Worm (Caenorhabditis elegans) whole organism, late embryonic: ENCODE measurements around the gene srh-129.

ENCODE experiments used
- K09A11.1 ChIP-seq: sonication (generic microtip); optimal IDR thresholded peaks from 2 replicates; lab custom pipeline; 2017; ENCODE audit warnings: antibody characterized with exemption, mild to moderate bottlenecking, missing genetic modification characterization, missing compliant biosample characterization; ENCODE audit not compliant: insufficient read depth
- Y22D7AL.16 ChIP-seq: sonication (generic microtip); optimal IDR thresholded peaks from 2 replicates; lab custom pipeline; 2016; ENCODE audit warnings: missing genetic modification characterization, missing compliant biosample characterization
- ahr-1 ChIP-seq: sonication (generic microtip); optimal IDR thresholded peaks from 2 replicates; lab custom pipeline; 2016; ENCODE audit warnings: missing genetic modification characterization, missing compliant biosample characterization
- ama-1 ChIP-seq: fragments of 150-350 bp; optimal IDR thresholded peaks from 2 replicates; lab custom pipeline; 2014
- ceh-18 ChIP-seq: sonication (generic microtip); optimal IDR thresholded peaks from 2 replicates; lab custom pipeline; 2016; ENCODE audit warnings: missing genetic modification characterization, missing compliant biosample characterization
- ceh-2 ChIP-seq: sonication (generic microtip); optimal IDR thresholded peaks from 2 replicates; lab custom pipeline; 2016; ENCODE audit warnings: missing genotype, missing genetic modification characterization, missing compliant biosample characterization
- ceh-22 ChIP-seq: sonication (generic microtip); optimal IDR thresholded peaks from 2 replicates; lab custom pipeline; 2017; ENCODE audit warnings: missing biosample characterization, missing genetic modification characterization
- ceh-45 ChIP-seq: fragments of 200-800 bp; sonication (Bioruptor generic); IDR thresholded peaks from 2 replicates; pipeline ENCODE4 v1.3.6; 2022; ENCODE audit warnings: missing genetic modification reagents, missing genetic modification characterization, missing compliant biosample characterization
- ceh-48 ChIP-seq: sonication (generic microtip); optimal IDR thresholded peaks from 2 replicates; lab custom pipeline; 2016; ENCODE audit warnings: missing genetic modification characterization, inconsistent platforms, missing compliant biosample characterization
- ceh-9 ChIP-seq: sonication (generic microtip); optimal IDR thresholded peaks from 2 replicates; lab custom pipeline; 2016; ENCODE audit warnings: mild to moderate bottlenecking, missing genetic modification characterization, inconsistent platforms, missing compliant biosample characterization
- che-1 ChIP-seq: sonication (generic microtip); optimal IDR thresholded peaks from 2 replicates; lab custom pipeline; 2016; ENCODE audit warnings: mild to moderate bottlenecking, missing genetic modification characterization, missing compliant biosample characterization
- dve-1 ChIP-seq: sonication (generic microtip); optimal IDR thresholded peaks from 2 replicates; lab custom pipeline; 2017; ENCODE audit warnings: antibody characterized with exemption, mild to moderate bottlenecking, missing genetic modification characterization, missing compliant biosample characterization
- elt-2 ChIP-seq: sonication (generic microtip); optimal IDR thresholded peaks from 2 replicates; lab custom pipeline; 2016; ENCODE audit warnings: missing genetic modification reagents, missing genetic modification characterization, missing compliant biosample characterization
- fax-1 ChIP-seq: sonication (generic microtip); optimal IDR thresholded peaks from 2 replicates; lab custom pipeline; 2016; ENCODE audit warnings: missing genotype, missing genetic modification characterization, missing compliant biosample characterization
- fkh-10 ChIP-seq: fragments of 150-350 bp; optimal IDR thresholded peaks from 2 replicates; lab custom pipeline; 2014; ENCODE audit warnings: missing biosample characterization, missing genetic modification reagents, missing genetic modification characterization
- hlh-13 ChIP-seq: fragments of 200-800 bp; sonication (Bioruptor generic); optimal IDR thresholded peaks from 2 replicates; lab custom pipeline; 2018; ENCODE audit warnings: mild to moderate bottlenecking, missing genetic modification characterization, missing compliant biosample characterization
- hlh-6 ChIP-seq: sonication (generic microtip); optimal IDR thresholded peaks from 2 replicates; lab custom pipeline; 2016; ENCODE audit warnings: missing genotype, missing genetic modification characterization, missing compliant biosample characterization
- nfya-1 ChIP-seq: sonication (generic microtip); optimal IDR thresholded peaks from 2 replicates; lab custom pipeline; 2017; ENCODE audit warnings: missing genetic modification characterization, mild to moderate bottlenecking, missing compliant biosample characterization, antibody characterized with exemption, moderate library complexity
- nhr-11 ChIP-seq: fragments of 150-350 bp; optimal IDR thresholded peaks from 2 replicates; lab custom pipeline; 2014; ENCODE audit warnings: missing biosample characterization, missing genetic modification characterization
- nhr-232 ChIP-seq: sonication (generic microtip); optimal IDR thresholded peaks from 2 replicates; lab custom pipeline; 2016; ENCODE audit warnings: missing genetic modification characterization, missing compliant biosample characterization
- odd-2 ChIP-seq: sonication (generic microtip); optimal IDR thresholded peaks from 2 replicates; lab custom pipeline; 2017; ENCODE audit warnings: antibody characterized with exemption, mild to moderate bottlenecking, missing genetic modification characterization, missing compliant biosample characterization
- pag-3 ChIP-seq: sonication (generic microtip); optimal IDR thresholded peaks from 2 replicates; lab custom pipeline; 2016; ENCODE audit warnings: missing compliant biosample characterization, missing genetic modification characterization, borderline replicate concordance
- pat-9 ChIP-seq: fragments of 200-800 bp; sonication (Bioruptor generic); optimal IDR thresholded peaks from 2 replicates; lab custom pipeline; 2018; ENCODE audit warnings: mild to moderate bottlenecking, missing genetic modification characterization, moderate library complexity, missing compliant biosample characterization
- pax-1 ChIP-seq: fragments of 150-350 bp; optimal IDR thresholded peaks from 2 replicates; lab custom pipeline; 2014; ENCODE audit warnings: missing biosample characterization, missing genetic modification characterization
- pha-2 ChIP-seq: sonication (generic microtip); optimal IDR thresholded peaks from 2 replicates; lab custom pipeline; 2017; ENCODE audit warnings: mild to moderate bottlenecking, missing genetic modification characterization, missing compliant biosample characterization
- pha-4 ChIP-seq: fragments of 150-350 bp; optimal IDR thresholded peaks from 2 replicates; lab custom pipeline; 2018; ENCODE audit warnings: missing biosample characterization, missing genetic modification reagents, missing genetic modification characterization
- pqm-1 ChIP-seq: sonication (generic microtip); optimal IDR thresholded peaks from 2 replicates; lab custom pipeline; 2016; ENCODE audit warnings: missing genetic modification characterization, missing compliant biosample characterization
- rnt-1 ChIP-seq: sonication (generic microtip); optimal IDR thresholded peaks from 2 replicates; lab custom pipeline; 2016; ENCODE audit warnings: missing genetic modification characterization, missing compliant biosample characterization
- sox-4 ChIP-seq: sonication (generic microtip); optimal IDR thresholded peaks from 2 replicates; lab custom pipeline; 2017; ENCODE audit warnings: mild to moderate bottlenecking, missing genetic modification characterization, inconsistent platforms, missing compliant biosample characterization
- syd-9 ChIP-seq: sonication (generic microtip); optimal IDR thresholded peaks from 2 replicates; lab custom pipeline; 2016; ENCODE audit warnings: mild to moderate bottlenecking, missing genetic modification characterization, moderate library complexity, missing compliant biosample characterization
- ttx-3 ChIP-seq: sonication (generic microtip); optimal IDR thresholded peaks from 2 replicates; lab custom pipeline; 2016; ENCODE audit warnings: missing genetic modification reagents, missing genetic modification characterization, missing compliant biosample characterization
- unc-42 ChIP-seq: sonication (generic microtip); optimal IDR thresholded peaks from 2 replicates; lab custom pipeline; 2016; ENCODE audit warnings: missing genotype, missing genetic modification characterization, missing compliant biosample characterization
- zip-5 ChIP-seq: sonication (generic microtip); optimal IDR thresholded peaks from 2 replicates; lab custom pipeline; 2016; ENCODE audit warnings: missing genetic modification characterization, missing compliant biosample characterization

Gene srh-129

DNA sequence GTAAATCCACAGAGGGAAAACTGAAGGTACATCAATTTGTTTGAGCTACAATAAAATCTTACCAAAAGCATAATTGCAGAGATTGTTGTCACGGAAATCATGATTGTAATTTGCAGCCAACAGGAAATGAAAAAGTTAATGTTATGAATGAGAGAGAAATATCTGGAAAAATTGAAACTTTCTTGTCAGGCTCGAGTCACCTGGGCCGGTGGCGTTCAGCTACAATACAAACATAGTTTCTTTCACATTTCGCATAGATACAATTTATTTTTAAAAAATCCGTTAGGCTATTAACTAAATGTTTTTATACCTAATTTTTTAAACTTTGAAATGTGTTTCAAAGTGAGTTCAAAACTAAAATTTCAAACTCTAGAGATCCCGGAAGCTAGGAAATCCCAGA is 14.0 kb upstream of the srh-129 start, which contains the start of gene srx-39:
TSS of gene srx-39 (minus strand) at position 101 of the 400 bp plus-strand sequence.
- no peak for TF ChIP-seq ceh-18 (tag; lab: Kevin White, UChicago)

DNA sequence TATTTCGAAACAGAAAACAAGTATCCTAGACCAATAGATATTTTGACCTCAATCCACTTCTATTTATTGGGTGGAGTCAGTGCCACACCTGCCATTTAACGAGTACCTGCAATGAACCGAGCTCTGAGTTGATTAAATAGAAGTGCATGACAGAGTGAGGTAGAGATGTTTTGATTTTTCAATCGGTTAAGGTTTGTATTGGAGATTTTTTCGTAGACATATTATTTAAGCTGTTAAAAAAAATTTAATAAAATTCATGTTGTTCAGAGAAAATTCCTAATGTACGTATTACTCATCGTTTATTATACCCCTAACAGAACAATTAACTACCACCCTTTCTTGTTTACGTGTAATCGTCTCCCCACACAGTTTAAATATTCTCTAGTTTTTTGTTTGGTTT is 11.8 kb upstream of the srh-129 start, which contains the start of gene srx-38:
TSS of gene srx-38 (minus strand) at position 101 of the 400 bp plus-strand sequence.
- no peak for TF ChIP-seq hlh-13 (GFP tag; lab: Kevin White, UChicago)
- TF ChIP-seq nhr-232 (tag; lab: Kevin White, UChicago), result no peak
- TF ChIP-seq ceh-22 (tag; lab: Kevin White, UChicago), result no peak
- no peak for TF ChIP-seq sox-4 (tag; lab: Kevin White, UChicago)
- TF ChIP-seq elt-2 (tag; lab: Kevin White, UChicago), result no peak
- no peak for TF ChIP-seq pag-3 (tag; lab: Kevin White, UChicago)
- TF ChIP-seq pha-2 (tag; lab: Kevin White, UChicago), result no peak
- TF ChIP-seq fax-1, result no peak
- TF ChIP-seq K09A11.1, result no peak
- TF ChIP-seq dve-1 (tag; lab: Kevin White, UChicago), result no peak
- no peak for TF ChIP-seq nfya-1
- TF ChIP-seq ceh-48 (tag; lab: Kevin White, UChicago), result no peak

DNA sequence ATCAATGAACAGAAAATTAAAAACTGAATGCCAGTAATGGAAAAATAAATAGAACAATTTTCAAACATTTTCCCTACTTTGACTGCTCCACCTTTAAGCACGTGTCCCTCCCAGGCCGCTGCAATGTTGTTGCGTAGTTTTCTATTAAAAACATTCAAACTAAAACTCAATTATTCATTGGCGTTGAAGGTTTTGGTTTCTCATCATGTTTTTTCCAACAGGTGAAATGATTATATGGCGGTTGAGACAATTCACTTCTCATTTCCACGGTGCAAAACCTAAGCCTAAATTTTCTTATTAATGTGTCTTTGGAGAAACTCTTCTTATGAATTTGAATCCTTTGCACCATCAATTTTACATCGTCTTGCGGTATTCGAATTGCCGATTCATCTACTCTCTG is 7.2 kb upstream of the srh-129 start, which contains the start of gene srh-130:
TSS of gene srh-130 (plus strand) at position 301 of the 400 bp plus-strand sequence.
- TF ChIP-seq zip-5 (tag; lab: Kevin White, UChicago) (no peak), ceh-2 (tag; lab: Kevin White, UChicago) (no peak), ama-1 (lab: Kevin White, UChicago) (no peak), fax-1 (no peak), rnt-1 (tag; lab: Kevin White, UChicago) (no peak)

DNA sequence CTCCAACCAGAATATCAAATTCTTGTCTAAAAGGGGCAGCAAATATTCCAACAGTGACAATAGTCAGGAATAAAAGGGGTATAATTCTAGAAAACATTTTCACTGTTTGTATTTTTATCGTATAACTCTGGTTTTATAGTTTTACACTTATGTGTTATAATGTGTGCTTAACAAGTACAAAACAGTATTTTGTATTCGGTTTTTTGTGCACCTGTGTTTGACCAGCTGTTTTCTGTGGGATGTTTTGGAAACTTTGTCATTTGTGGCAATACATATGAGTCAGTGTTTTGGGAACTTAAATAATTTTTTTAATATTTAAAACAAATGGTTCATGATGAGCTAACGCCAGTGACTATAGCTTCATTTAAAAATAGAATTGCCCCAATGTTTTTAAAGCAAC is 2.7 kb upstream of the srh-129 start, which contains the start of gene F14F9.6:
TSS of gene F14F9.6 (minus strand) at position 101 of the 400 bp plus-strand sequence.
- TF ChIP-seq ahr-1 (tag; lab: Kevin White, UChicago) (no peak), unc-42 (tag; lab: Kevin White, UChicago) (no peak), ceh-48 (tag; lab: Kevin White, UChicago) (no peak), pha-4 (tag; lab: Kevin White, UChicago) (no peak), ceh-9 (tag; lab: Kevin White, UChicago) (no peak), ttx-3 (tag; lab: Kevin White, UChicago) (no peak), fkh-10 (no peak), ceh-2 (tag; lab: Kevin White, UChicago) (no peak), ceh-45 (no peak), syd-9 (no peak)

DNA sequence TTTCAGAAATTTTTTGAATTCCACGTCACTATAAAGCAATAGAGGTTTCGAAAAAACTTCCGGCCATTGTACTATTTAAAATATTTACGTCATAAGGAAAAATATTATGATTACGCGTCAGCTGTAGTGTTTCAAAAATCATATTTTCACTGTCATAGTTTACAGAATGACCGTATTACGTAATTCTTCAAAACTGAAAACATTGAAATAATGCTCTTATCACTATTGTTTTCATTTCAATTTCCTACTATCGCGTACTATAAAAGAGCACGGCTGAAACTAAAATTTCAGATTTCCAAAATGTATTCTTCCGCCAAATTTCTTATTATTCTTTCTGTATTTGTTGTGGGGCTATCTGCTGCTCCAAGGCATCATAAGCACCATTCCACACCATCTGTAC is 856 bp upstream of the srh-129 start, which contains the start of gene F14F9.2:
TSS of gene F14F9.2 (plus strand) at position 301 of the 400 bp plus-strand sequence.
- TF ChIP-seq Y22D7AL.16 (tag; lab: Kevin White, UChicago), result no peak
- TF ChIP-seq nhr-11 (tag; lab: Kevin White, UChicago), result no peak
- no peak for TF ChIP-seq fax-1
- no peak for TF ChIP-seq pqm-1
- TF ChIP-seq unc-42 (tag; lab: Kevin White, UChicago), result no peak
- TF ChIP-seq pha-2 (tag; lab: Kevin White, UChicago), result no peak
- no peak for TF ChIP-seq odd-2 (tag; lab: Kevin White, UChicago)
- TF ChIP-seq hlh-6, result no peak
- no peak for TF ChIP-seq pat-9 (tag; lab: Kevin White, UChicago)
- no peak for TF ChIP-seq ceh-18 (tag; lab: Kevin White, UChicago)
- no peak for TF ChIP-seq che-1 (tag; lab: Kevin White, UChicago)
- no peak for TF ChIP-seq pax-1 (tag; lab: Kevin White, UChicago)
- TF ChIP-seq ama-1 (lab: Kevin White, UChicago), result no peak
- TF ChIP-seq, all 69 proteins: peak for 0
